Worm (Caenorhabditis elegans) whole organism, early embryonic: ENCODE results near the gene R07E5.17.
A peak's percentile ranks its signal among the peaks of the same experiment; 100 is the strongest.

Source experiments
- B0310.2 ChIP-seq: sonication (generic microtip); optimal IDR thresholded peaks from 2 replicates; lab custom pipeline; 2016; ENCODE audit warnings: mild to moderate bottlenecking, missing genetic modification characterization, missing compliant biosample characterization
- F13C5.2 ChIP-seq: sonication (generic microtip); optimal IDR thresholded peaks from 2 replicates; lab custom pipeline; 2017; ENCODE audit warnings: mild to moderate bottlenecking, missing genetic modification characterization, inconsistent platforms, missing compliant biosample characterization
- aly-1 ChIP-seq: sonication (generic microtip); optimal IDR thresholded peaks from 2 replicates; lab custom pipeline; 2016; ENCODE audit warnings: missing genetic modification characterization, missing compliant biosample characterization
- ama-1 ChIP-seq: fragments of 150-350 bp; optimal IDR thresholded peaks from 2 replicates; lab custom pipeline; 2014
- ceh-13 ChIP-seq: fragments of 200-800 bp; sonication (Bioruptor generic); optimal IDR thresholded peaks from 2 replicates; lab custom pipeline; 2018; ENCODE audit warnings: mild to moderate bottlenecking, missing genetic modification characterization, missing compliant biosample characterization
- ceh-36 ChIP-seq: sonication (generic microtip); optimal IDR thresholded peaks from 2 replicates; lab custom pipeline; 2016; ENCODE audit warnings: missing genetic modification characterization, inconsistent platforms, missing compliant biosample characterization
- ets-7 ChIP-seq: sonication (generic microtip); optimal IDR thresholded peaks from 2 replicates; lab custom pipeline; 2016; ENCODE audit warnings: missing genotype, missing genetic modification characterization, missing compliant biosample characterization
- flt-1 ChIP-seq: fragments of 200-800 bp; sonication (Bioruptor generic); IDR thresholded peaks from 2 replicates; pipeline ENCODE4 v1.3.6; 2022; ENCODE audit warnings: missing genetic modification characterization, missing compliant biosample characterization
- hmbx-1 ChIP-seq: sonication (generic microtip); optimal IDR thresholded peaks from 2 replicates; lab custom pipeline; 2016; ENCODE audit warnings: mild to moderate bottlenecking, missing genetic modification characterization, missing compliant biosample characterization
- hmg-4 ChIP-seq: fragments of 200-800 bp; sonication (Bioruptor generic); optimal IDR thresholded peaks from 2 replicates; lab custom pipeline; 2018; ENCODE audit warnings: mild to moderate bottlenecking, missing genetic modification characterization, missing compliant biosample characterization
- hnd-1 ChIP-seq: sonication (generic microtip); optimal IDR thresholded peaks from 2 replicates; lab custom pipeline; 2016; ENCODE audit warnings: missing genetic modification characterization, missing compliant biosample characterization
- pes-1 ChIP-seq: fragments of 200-800 bp; sonication (Bioruptor generic); IDR thresholded peaks from 2 replicates; pipeline ENCODE4 v1.3.6; 2022; ENCODE audit warnings: missing genetic modification reagents, missing genetic modification characterization, missing compliant biosample characterization
- scrt-1 ChIP-seq: fragments of 200-800 bp; sonication (Bioruptor generic); IDR thresholded peaks from 2 replicates; pipeline ENCODE4 v1.3.6; 2022; ENCODE audit warnings: missing genetic modification characterization, missing compliant biosample characterization
- sea-1 ChIP-seq: fragments of 200-800 bp; sonication (Bioruptor generic); conservative IDR thresholded peaks from 2 replicates; pipeline ENCODE4 v1.3.6; 2022; ENCODE audit warnings: missing genetic modification characterization, missing compliant biosample characterization
- tbx-11 ChIP-seq: fragments of 200-800 bp; sonication (Bioruptor generic); IDR thresholded peaks from 2 replicates; pipeline ENCODE4 v1.3.6; 2022; ENCODE audit warnings: missing genetic modification characterization, missing compliant biosample characterization
- tbx-37 ChIP-seq: fragments of 200-800 bp; sonication (Bioruptor generic); conservative IDR thresholded peaks from 2 replicates; pipeline ENCODE4 v1.3.6; 2022; ENCODE audit warnings: missing genetic modification reagents, missing genetic modification characterization, missing compliant biosample characterization
- tra-4 ChIP-seq: sonication (generic microtip); optimal IDR thresholded peaks from 2 replicates; lab custom pipeline; 2017; ENCODE audit warnings: missing genetic modification characterization, missing compliant biosample characterization

R07E5.17 gene

DNA sequence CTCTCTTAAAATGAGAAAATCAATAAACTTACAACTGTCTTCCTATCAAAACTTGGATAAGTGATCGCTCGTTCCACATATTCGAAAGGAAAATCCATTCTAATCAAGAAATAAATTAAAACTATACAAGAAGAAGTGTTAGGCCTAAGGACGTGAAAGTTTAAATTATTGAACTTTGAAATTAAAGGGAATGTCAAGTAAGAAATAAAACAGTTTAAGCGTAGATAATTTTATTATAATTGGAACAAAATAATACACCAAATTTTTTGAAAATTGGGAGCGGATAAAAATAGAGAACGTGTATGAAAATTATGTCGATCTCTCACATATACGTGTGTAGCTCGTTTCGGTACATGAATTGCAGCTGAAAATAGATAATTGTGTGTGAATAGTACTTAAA, 25.2 kb upstream of the R07E5.17 start, which contains the start of gene C28A5.6:
Gene C28A5.6, minus strand, starts transcription at position 101 of the 400 bp plus-strand sequence.
- no peak for TF ChIP-seq ceh-36
- no peak for TF ChIP-seq hnd-1 (tag; lab: Kevin White, UChicago)
- TF ChIP-seq ceh-13 = no peak

DNA sequence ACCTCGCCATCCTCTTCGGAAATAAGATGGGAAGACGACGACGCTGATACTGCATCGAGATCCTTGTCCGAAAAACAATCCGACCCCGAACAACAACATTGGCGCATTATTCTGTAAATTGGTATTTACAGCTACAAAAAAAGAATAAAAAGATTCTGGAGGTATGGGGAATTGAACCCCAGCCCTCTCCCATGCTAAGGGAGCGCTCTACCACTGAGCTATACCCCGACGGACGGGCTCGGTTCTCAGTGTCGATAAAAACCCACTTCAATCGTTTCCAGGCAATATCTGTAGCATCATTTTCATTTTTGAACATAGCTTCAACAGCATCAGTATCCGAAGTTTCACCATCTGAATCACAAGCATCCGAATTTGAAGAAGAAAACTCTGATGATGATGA, 24.6 kb upstream of the R07E5.17 start:
- TF ChIP-seq hmg-4 (peak; percentile 28), flt-1 (GFP tag; lab: Robert Waterston, UW) (peak; percentile 78), tbx-11 (GFP tag; lab: Robert Waterston, UW) (peak; percentile 75), tbx-37 (GFP tag; lab: Robert Waterston, UW) (peak; percentile 46; the same call in 1 of the 2 replicates), F13C5.2 (tag; lab: Kevin White, UChicago) (no peak), scrt-1 (GFP tag; lab: Robert Waterston, UW) (peak; percentile 79), hnd-1 (tag; lab: Kevin White, UChicago) (peak; percentile 27), sea-1 (0 out of 2 replicates have a peak, but pooled peaks have one; percentile 66), ceh-13 (peak; percentile 15), aly-1 (tag; lab: Kevin White, UChicago) (peak; percentile 48), ceh-36 (peak; percentile 27), pes-1 (GFP tag; lab: Robert Waterston, UW) (no peak; the same call in none of the 2 replicates), hmbx-1 (tag; lab: Kevin White, UChicago) (no peak)

- TF ChIP-seq tbx-11 (GFP tag; lab: Robert Waterston, UW) (peak; percentile 89), aly-1 (tag; lab: Kevin White, UChicago) (peak; percentile 80), sea-1 (peak; percentile 90), ceh-36 (peak; percentile 78), ceh-13 (peak; percentile 42), hmbx-1 (tag; lab: Kevin White, UChicago) (peak; percentile 56), ets-7 (tag; lab: Kevin White, UChicago) (peak; percentile 10), tbx-37 (GFP tag; lab: Robert Waterston, UW) (peak; percentile 87), tra-4 (tag; lab: Kevin White, UChicago) (peak; percentile 34), F13C5.2 (tag; lab: Kevin White, UChicago) (peak; percentile 54), B0310.2 (tag; lab: Kevin White, UChicago) (peak; percentile 59), pes-1 (GFP tag; lab: Robert Waterston, UW) (peak; percentile 93), hnd-1 (tag; lab: Kevin White, UChicago) (peak; percentile 45), scrt-1 (GFP tag; lab: Robert Waterston, UW) (peak; percentile 92), flt-1 (GFP tag; lab: Robert Waterston, UW) (peak; percentile 81), hmg-4 (peak; percentile 85)
These were observed 22.5 kb upstream of the R07E5.17 start for ce11 chrIII:4426711-4427218.

DNA sequence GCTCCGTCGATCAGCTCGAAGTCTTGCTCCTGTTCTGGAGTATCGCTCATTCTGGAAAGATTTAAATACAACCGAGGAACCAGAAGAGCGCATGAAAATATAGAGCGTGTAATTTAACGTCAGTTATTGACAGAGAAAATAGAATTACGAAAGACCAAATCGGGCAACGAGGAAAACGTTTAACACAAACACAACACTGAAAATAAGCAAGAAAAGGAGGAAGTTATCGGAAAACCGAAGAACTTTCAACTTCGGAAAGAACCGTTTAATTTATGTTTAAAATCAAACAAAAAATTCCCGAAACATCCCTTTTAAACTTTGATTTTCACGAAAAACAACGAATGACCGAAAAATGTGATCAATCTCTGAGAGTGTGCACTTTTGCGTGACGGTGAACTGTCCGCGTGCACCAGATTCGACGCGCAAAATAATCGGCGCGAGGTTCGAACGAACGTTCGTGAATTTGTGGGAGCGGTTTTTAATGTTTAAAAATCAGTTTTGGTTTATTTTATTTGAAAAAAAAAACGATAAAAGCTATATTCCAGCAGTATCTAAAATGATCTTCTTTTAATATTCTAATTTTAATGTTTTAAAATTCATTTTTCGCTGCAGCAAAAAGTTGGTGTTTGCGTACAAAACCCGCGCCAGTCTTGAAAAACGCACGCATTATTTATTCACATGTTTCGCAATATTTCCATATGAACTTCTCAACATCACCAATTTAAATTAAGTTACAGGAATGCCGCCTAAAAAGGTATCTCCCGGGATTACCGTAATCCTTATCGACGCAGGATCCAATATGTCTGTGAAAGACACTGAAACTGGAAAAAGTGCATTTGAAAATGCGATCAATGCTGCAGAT, 15.1 kb upstream of the R07E5.17 start, which contains the start of the genes R07E5.7 and cku-80:
Gene R07E5.7, minus strand, starts transcription at position 51 of the 862 bp plus-strand sequence.
Gene cku-80, plus strand, starts transcription at position 732 of the 862 bp plus-strand sequence.
- TF ChIP-seq tra-4 (tag; lab: Kevin White, UChicago) (no peak), sea-1 (no peak), B0310.2 (tag; lab: Kevin White, UChicago) (no peak), F13C5.2 (tag; lab: Kevin White, UChicago) (peak; percentile 61), ets-7 (tag; lab: Kevin White, UChicago) (no peak), flt-1 (GFP tag; lab: Robert Waterston, UW) (0 out of 2 replicates have a peak, but pooled peaks have one; percentile 17), tbx-11 (GFP tag; lab: Robert Waterston, UW) (0 out of 2 replicates have a peak, but pooled peaks have one; percentile 44)

DNA sequence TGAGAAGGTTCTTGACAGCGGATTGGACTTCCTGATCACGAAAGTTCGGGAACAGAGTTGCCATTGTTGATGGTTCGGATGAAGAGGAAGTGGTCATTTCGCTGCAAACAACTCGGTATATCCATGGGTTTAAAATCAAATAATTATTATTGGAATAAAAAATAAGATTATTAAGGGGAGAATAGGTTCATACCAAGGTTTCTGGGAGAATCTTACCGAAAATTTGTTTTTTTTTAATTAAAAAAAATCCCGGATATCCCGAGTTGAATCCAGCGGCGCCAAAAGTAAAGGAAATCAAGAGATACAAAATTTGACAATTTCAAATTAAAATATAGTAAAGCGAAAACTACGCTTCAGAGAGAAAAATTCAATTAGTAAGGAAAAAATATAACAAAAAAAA, 13.7 kb upstream of the R07E5.17 start, which contains the start of the genes R07E5.19 and pdcd-2:
Gene R07E5.19, minus strand, starts transcription at position 101 of the 400 bp plus-strand sequence.
Gene pdcd-2, minus strand, starts transcription at position 102 of the 400 bp plus-strand sequence.
- TF ChIP-seq ets-7 (tag; lab: Kevin White, UChicago) (no peak), ama-1 (lab: Kevin White, UChicago) (no peak), ceh-13 (no peak), pes-1 (GFP tag; lab: Robert Waterston, UW) (no peak), ceh-36 (no peak), F13C5.2 (tag; lab: Kevin White, UChicago) (no peak), tbx-37 (GFP tag; lab: Robert Waterston, UW) (no peak), flt-1 (GFP tag; lab: Robert Waterston, UW) (no peak), hnd-1 (tag; lab: Kevin White, UChicago) (no peak), hmbx-1 (tag; lab: Kevin White, UChicago) (no peak), aly-1 (tag; lab: Kevin White, UChicago) (no peak), scrt-1 (GFP tag; lab: Robert Waterston, UW) (no peak), sea-1 (no peak), B0310.2 (tag; lab: Kevin White, UChicago) (no peak), tra-4 (tag; lab: Kevin White, UChicago) (no peak), hmg-4 (no peak), tbx-11 (GFP tag; lab: Robert Waterston, UW) (no peak)

ce11 chrIII:4415135-4415534, 10.9 kb upstream of the R07E5.17 start, which contains the start of gene R07E5.11:
Gene R07E5.11 (minus strand): TSS chrIII:4415235.
- TF ChIP-seq pes-1 (GFP tag; lab: Robert Waterston, UW) = no peak
- TF ChIP-seq tbx-11 (GFP tag; lab: Robert Waterston, UW) = no peak
- no peak for TF ChIP-seq ama-1 (lab: Kevin White, UChicago)
- no peak for TF ChIP-seq flt-1 (GFP tag; lab: Robert Waterston, UW)
- no peak for TF ChIP-seq hmbx-1 (tag; lab: Kevin White, UChicago)
- TF ChIP-seq scrt-1 (GFP tag; lab: Robert Waterston, UW) = no peak
- TF ChIP-seq ets-7 (tag; lab: Kevin White, UChicago) = no peak
- TF ChIP-seq aly-1 (tag; lab: Kevin White, UChicago) = no peak
- TF ChIP-seq hmg-4 = no peak
- TF ChIP-seq ceh-13 = no peak
- TF ChIP-seq sea-1 = no peak
- no peak for TF ChIP-seq B0310.2 (tag; lab: Kevin White, UChicago)
- TF ChIP-seq ceh-36 = no peak
- no peak for TF ChIP-seq tbx-37 (GFP tag; lab: Robert Waterston, UW)
- no peak for TF ChIP-seq tra-4 (tag; lab: Kevin White, UChicago)
- TF ChIP-seq F13C5.2 (tag; lab: Kevin White, UChicago) = no peak
- TF ChIP-seq hnd-1 (tag; lab: Kevin White, UChicago) = no peak
